Worm (Caenorhabditis elegans): ENCODE results near the gene rps-12.

- no peak for TF ChIP-seq him-1 (tag; optimal IDR thresholded peaks at IDR 0.05)
- no peak for TF ChIP-seq dao-5 (tag; optimal IDR thresholded peaks at IDR 0.05)
Observed at ce11 chrIII:5718385-5718784, 39.3 kb downstream of the rps-12 start.
